Fruit fly (Drosophila melanogaster) whole organism, embryonic: Measurements from ENCODE around the gene Ddc.

Experiments used
- Abd-B ChIP-seq: fragments of 200-800 bp; sonication (Bioruptor generic); optimal IDR thresholded peaks from 2 replicates; lab custom pipeline; 2018; ENCODE audit warnings: missing biosample characterization, mild to moderate bottlenecking, missing genetic modification characterization, moderate library complexity
- Antp ChIP-seq: fragments of 200-800 bp; sonication (Bioruptor generic); optimal IDR thresholded peaks from 3 replicates; lab custom pipeline; 2016; ENCODE audit warnings: missing biosample characterization, missing genetic modification characterization
- Atf-2 ChIP-seq: fragments of 200-800 bp; sonication (Bioruptor generic); optimal IDR thresholded peaks from 2 replicates; lab custom pipeline; 2016; ENCODE audit warnings: missing biosample characterization, missing genetic modification characterization
- Atf6 ChIP-seq: fragments of 200-800 bp; sonication (Bioruptor generic); IDR thresholded peaks from 2 replicates; pipeline ENCODE4 v1.3.6; 2022; ENCODE audit warnings: missing biosample characterization, missing genetic modification characterization
- BEAF-32 ChIP-seq: fragments of 200-800 bp; sonication (Bioruptor generic); optimal IDR thresholded peaks from 3 replicates; lab custom pipeline; 2017; ENCODE audit warnings: missing biosample characterization, missing genetic modification characterization, mild to moderate bottlenecking, moderate library complexity, missing genetic modification reagents
- CG10321 ChIP-seq: fragments of 200-800 bp; sonication (Bioruptor generic); IDR thresholded peaks from 2 replicates; pipeline ENCODE4 v1.3.6; 2022; ENCODE audit warnings: missing biosample characterization, missing genetic modification characterization
- CG10366 ChIP-seq: fragments of 200-800 bp; sonication (Bioruptor generic); IDR thresholded peaks from 2 replicates; pipeline ENCODE4 v1.3.6; 2022; ENCODE audit warnings: missing biosample characterization, missing genetic modification characterization
- CG12236 ChIP-seq: fragments of 200-800 bp; sonication (Bioruptor generic); optimal IDR thresholded peaks from 2 replicates; lab custom pipeline; 2016; ENCODE audit warnings: missing biosample characterization, missing genetic modification characterization
- CG14014 ChIP-seq: fragments of 200-800 bp; sonication (Bioruptor generic); IDR thresholded peaks from 2 replicates; pipeline ENCODE4 v1.3.6; 2022; ENCODE audit warnings: missing biosample characterization, missing genetic modification characterization
- CG14710 ChIP-seq: fragments of 200-800 bp; sonication (Bioruptor generic); optimal IDR thresholded peaks from 3 replicates; lab custom pipeline; 2019; ENCODE audit warnings: missing biosample characterization, mild to moderate bottlenecking, missing genetic modification characterization, moderate library complexity
- CG16815 ChIP-seq: fragments of 200-800 bp; sonication (Bioruptor generic); optimal IDR thresholded peaks from 3 replicates; lab custom pipeline; 2017; ENCODE audit warnings: missing biosample characterization, mild to moderate bottlenecking, missing genetic modification characterization
- CG17328 ChIP-seq: fragments of 200-800 bp; sonication (Bioruptor generic); IDR thresholded peaks from 2 replicates; pipeline ENCODE4 v1.3.6; 2022; ENCODE audit warnings: missing biosample characterization, missing genetic modification characterization
- CG17802 ChIP-seq: fragments of 200-800 bp; sonication (Bioruptor generic); optimal IDR thresholded peaks from 2 replicates; lab custom pipeline; 2018; ENCODE audit warnings: missing biosample characterization, mild to moderate bottlenecking, missing genetic modification characterization, moderate library complexity
- CG18619 ChIP-seq: fragments of 200-800 bp; sonication (Bioruptor generic); optimal IDR thresholded peaks from 3 replicates; lab custom pipeline; 2017; ENCODE audit warnings: missing biosample characterization, mild to moderate bottlenecking, missing genetic modification characterization
- CG31365 ChIP-seq: fragments of 200-800 bp; sonication (Bioruptor generic); optimal IDR thresholded peaks from 2 replicates; lab custom pipeline; 2018; ENCODE audit warnings: missing biosample characterization, mild to moderate bottlenecking, missing genetic modification characterization
- CG3163 ChIP-seq: fragments of 200-800 bp; sonication (Bioruptor generic); optimal IDR thresholded peaks from 3 replicates; lab custom pipeline; 2016; ENCODE audit warnings: missing biosample characterization, missing genetic modification characterization
- CG33557 ChIP-seq: fragments of 200-800 bp; sonication (Bioruptor generic); optimal IDR thresholded peaks from 2 replicates; lab custom pipeline; 2019; ENCODE audit warnings: missing biosample characterization, mild to moderate bottlenecking, missing genetic modification characterization, moderate library complexity
- CG3847 ChIP-seq: fragments of 200-800 bp; sonication (Bioruptor generic); IDR thresholded peaks from 2 replicates; pipeline ENCODE4 v1.3.6; 2022; ENCODE audit warnings: missing biosample characterization, missing genetic modification characterization
- CG5953 ChIP-seq: fragments of 200-800 bp; sonication (Bioruptor generic); IDR thresholded peaks from 2 replicates; pipeline ENCODE4 v1.3.6; 2022; ENCODE audit warnings: missing biosample characterization, missing genetic modification characterization
- CG6654 ChIP-seq: fragments of 200-800 bp; sonication (Bioruptor generic); optimal IDR thresholded peaks from 2 replicates; lab custom pipeline; 2017; ENCODE audit warnings: missing biosample characterization, mild to moderate bottlenecking, missing genetic modification characterization
- CG7963 ChIP-seq: fragments of 200-800 bp; sonication (Bioruptor generic); IDR thresholded peaks from 3 replicates; pipeline ENCODE4 v1.3.6; 2022; ENCODE audit warnings: missing biosample characterization, missing genetic modification characterization; ENCODE audit not compliant: partially characterized antibody
- CG8478 ChIP-seq: fragments of >200 bp; optimal IDR thresholded peaks from 2 replicates; lab custom pipeline; 2018
- CG9817 ChIP-seq: fragments of 200-800 bp; sonication (Bioruptor generic); optimal IDR thresholded peaks from 2 replicates; lab custom pipeline; 2018; ENCODE audit warnings: missing biosample characterization, mild to moderate bottlenecking, missing genetic modification characterization, moderate library complexity
- CrebB ChIP-seq: fragments of 200-800 bp; sonication (Bioruptor generic); optimal IDR thresholded peaks from 3 replicates; lab custom pipeline; 2018; ENCODE audit warnings: missing biosample characterization, mild to moderate bottlenecking, missing genetic modification characterization
- D19B ChIP-seq: fragments of 200-800 bp; sonication (Bioruptor generic); optimal IDR thresholded peaks from 2 replicates; lab custom pipeline; 2017; ENCODE audit warnings: missing biosample characterization, mild to moderate bottlenecking, missing genetic modification characterization
- Dref ChIP-seq: fragments of 200-800 bp; sonication (Bioruptor generic); IDR thresholded peaks from 2 replicates; pipeline ENCODE4 v1.3.6; 2022; ENCODE audit warnings: missing biosample characterization, missing genetic modification characterization
- Ets97D ChIP-seq: fragments of 200-800 bp; sonication (Bioruptor generic); optimal IDR thresholded peaks from 3 replicates; lab custom pipeline; 2016; ENCODE audit warnings: missing biosample characterization, missing genetic modification characterization
- Nf-YC ChIP-seq: fragments of 200-800 bp; optimal IDR thresholded peaks from 3 replicates; lab custom pipeline; 2019; ENCODE audit warnings: missing biosample characterization, mild to moderate bottlenecking, missing genetic modification characterization, moderate library complexity
- Poxn ChIP-seq: fragments of 200-800 bp; sonication (Bioruptor generic); IDR thresholded peaks from 2 replicates; pipeline ENCODE4 v1.3.6; 2022; ENCODE audit warnings: missing biosample characterization, missing genetic modification characterization
- Six4 ChIP-seq: fragments of 200-800 bp; sonication (Bioruptor generic); optimal IDR thresholded peaks from 2 replicates; lab custom pipeline; 2016; ENCODE audit warnings: missing biosample characterization, missing genetic modification characterization
- Sox102F ChIP-seq: fragments of 200-800 bp; sonication (Bioruptor generic); optimal IDR thresholded peaks from 2 replicates; lab custom pipeline; 2018; ENCODE audit warnings: missing biosample characterization, mild to moderate bottlenecking, missing genetic modification characterization, moderate library complexity
- Sry-δ ChIP-seq: fragments of 200-800 bp; sonication (Bioruptor generic); optimal IDR thresholded peaks from 2 replicates; lab custom pipeline; 2016; ENCODE audit warnings: missing biosample characterization, missing genetic modification characterization
- Ssrp ChIP-seq: fragments of 200-800 bp; sonication (Bioruptor generic); optimal IDR thresholded peaks from 2 replicates; lab custom pipeline; 2018; ENCODE audit warnings: missing biosample characterization, mild to moderate bottlenecking, missing genetic modification characterization, moderate library complexity
- Trl ChIP-seq, 3 experiments: fragments of >200 bp in 2 of 3; fragments of 200-800 bp in 1 of 3; sonication (Bioruptor generic) in 1 of 3; optimal IDR thresholded peaks; 2 replicates in 1 of 3; 3 replicates in 2 of 3; lab custom pipeline; 2016 to 2017; ENCODE audit warnings: missing biosample characterization in 1 of 3, missing genetic modification characterization in 1 of 3
- Usf ChIP-seq: fragments of 200-800 bp; sonication (Bioruptor generic); optimal IDR thresholded peaks from 2 replicates; lab custom pipeline; 2017; ENCODE audit warnings: missing genotype, missing biosample characterization, missing genetic modification characterization
- bsh ChIP-seq, 2 experiments: fragments of 200-800 bp; sonication (Bioruptor generic); optimal IDR thresholded peaks; 2 replicates each; lab custom pipeline; 2017 to 2018; ENCODE audit warnings: mild to moderate bottlenecking in 2 of 2, missing biosample characterization in 2 of 2, missing genetic modification characterization in 2 of 2, moderate library complexity in 1 of 2
- chif ChIP-seq, 2 experiments: fragments of 200-800 bp; sonication (Bioruptor generic); optimal IDR thresholded peaks; 3 replicates each; lab custom pipeline; 2016; ENCODE audit warnings: missing biosample characterization in 2 of 2, missing genetic modification characterization in 2 of 2
- crp ChIP-seq, 2 experiments: fragments of 200-800 bp; sonication (Bioruptor generic); optimal IDR thresholded peaks; 2 replicates in 1 of 2; 3 replicates in 1 of 2; lab custom pipeline; 2017; ENCODE audit warnings: missing biosample characterization in 2 of 2, missing genetic modification characterization in 2 of 2, mild to moderate bottlenecking in 1 of 2, moderate library complexity in 1 of 2
- fru ChIP-seq: fragments of >200 bp; optimal IDR thresholded peaks from 2 replicates; lab custom pipeline; 2017
- her ChIP-seq: fragments of 200-800 bp; sonication (Bioruptor generic); optimal IDR thresholded peaks from 2 replicates; lab custom pipeline; 2016; ENCODE audit warnings: missing biosample characterization, missing genetic modification characterization
- nerfin-2 ChIP-seq: fragments of 200-800 bp; sonication (Bioruptor generic); IDR thresholded peaks from 2 replicates; pipeline ENCODE4 v1.3.6; 2022; ENCODE audit warnings: missing biosample characterization, missing genetic modification characterization; ENCODE audit not compliant: partially characterized antibody
- nom ChIP-seq: fragments of 200-800 bp; sonication (Bioruptor generic); optimal IDR thresholded peaks from 2 replicates; lab custom pipeline; 2017; ENCODE audit warnings: missing biosample characterization, missing genetic modification characterization, mild to moderate bottlenecking, moderate library complexity, missing genetic modification reagents
- pb ChIP-seq: fragments of 200-800 bp; sonication (Bioruptor generic); optimal IDR thresholded peaks from 3 replicates; lab custom pipeline; 2016; ENCODE audit warnings: missing biosample characterization, missing genetic modification characterization
- pfk ChIP-seq: fragments of 200-800 bp; sonication (Bioruptor generic); optimal IDR thresholded peaks from 2 replicates; lab custom pipeline; 2018; ENCODE audit warnings: missing biosample characterization, mild to moderate bottlenecking, missing genetic modification characterization, moderate library complexity
- prd ChIP-seq, 3 experiments: fragments of >200 bp in 2 of 3; fragments of 200-800 bp in 1 of 3; sonication (Bioruptor generic) in 1 of 3; optimal IDR thresholded peaks in 2 of 3; IDR thresholded peaks in 1 of 3; 2 replicates in 2 of 3; 3 replicates in 1 of 3; pipeline versions ENCODE4 v1.3.6 to Lab custom; 2017 to 2022; ENCODE audit warnings: missing biosample characterization in 1 of 3, missing genetic modification characterization in 1 of 3
- psq ChIP-seq: fragments of 200-800 bp; sonication (Bioruptor generic); optimal IDR thresholded peaks from 2 replicates; lab custom pipeline; 2017; ENCODE audit warnings: missing biosample characterization, missing genetic modification characterization
- seq ChIP-seq: fragments of 200-800 bp; sonication (Bioruptor generic); IDR thresholded peaks from 2 replicates; pipeline ENCODE4 v1.3.6; 2022; ENCODE audit warnings: missing biosample characterization, missing genetic modification characterization
- stc ChIP-seq: fragments of 200-800 bp; sonication (Bioruptor generic); IDR thresholded peaks from 2 replicates; pipeline ENCODE4 v1.3.6; 2022; ENCODE audit warnings: missing biosample characterization, missing genetic modification characterization
- vvl ChIP-seq: fragments of 200-800 bp; sonication (Bioruptor generic); IDR thresholded peaks from 2 replicates; pipeline ENCODE4 v1.3.6; 2022; ENCODE audit warnings: missing biosample characterization, missing genetic modification characterization

Ddc gene

dm6 chr2L:19163143-19163974 lies 43.3 kb upstream of the Ddc start (continued):
- TF ChIP-seq Usf (GFP tag; lab: Kevin White, UChicago), result no peak
- no peak for TF ChIP-seq CG10321 (GFP tag; lab: Robert Waterston, UW)
- TF ChIP-seq prd (optimal IDR thresholded peaks at IDR 0.05; lab: Kevin White, UChicago), result no peak
- TF ChIP-seq prd (GFP tag; IDR thresholded peaks at IDR 0.05; lab: Robert Waterston, UW), result no peak; the same call in 2 of the 3 replicates
- TF ChIP-seq Sox102F (GFP tag; lab: Kevin White, UChicago), result no peak
- 0 out of 2 replicates have a peak, but pooled peaks have one; percentile 6 for TF ChIP-seq vvl (GFP tag; lab: Robert Waterston, UW)
- no peak for TF ChIP-seq CG16815 (GFP tag; lab: Kevin White, UChicago)
- TF ChIP-seq CG9817 (tag; lab: Kevin White, UChicago), result no peak
- no peak for TF ChIP-seq Dref (GFP tag; lab: Robert Waterston, UW)
- TF ChIP-seq seq, result 0 out of 2 replicates have a peak, but pooled peaks have one; percentile 18
- TF ChIP-seq CG5953 (GFP tag; lab: Robert Waterston, UW), result no peak
- no peak for TF ChIP-seq Antp (GFP tag; lab: Kevin White, UChicago)
- TF ChIP-seq chif (GFP tag; optimal IDR thresholded peaks at IDR 0.05; lab: Kevin White, UChicago), result no peak
- TF ChIP-seq CG14710 (tag; lab: Kevin White, UChicago), result no peak
- no peak for TF ChIP-seq psq (GFP tag; lab: Kevin White, UChicago)
- no peak for TF ChIP-seq her (GFP tag; lab: Kevin White, UChicago)
- TF ChIP-seq Poxn, result no peak
- no peak for TF ChIP-seq CG33557 (GFP tag; lab: Kevin White, UChicago)
- no peak for TF ChIP-seq nom (GFP tag; lab: Kevin White, UChicago)
- TF ChIP-seq CG10366, result no peak
- no peak for TF ChIP-seq pb (GFP tag; lab: Kevin White, UChicago)
- TF ChIP-seq pfk, result peak; percentile 90
- no peak for TF ChIP-seq CG7963 (GFP tag; lab: Robert Waterston, UW)
- TF ChIP-seq CG14014, result no peak
- no peak for TF ChIP-seq nerfin-2
- no peak for TF ChIP-seq Six4 (GFP tag; lab: Kevin White, UChicago)
- no peak for TF ChIP-seq BEAF-32
- TF ChIP-seq D19B, result no peak
- no peak for TF ChIP-seq Trl (optimal IDR thresholded peaks at IDR 0.05; lab: Kevin White, UChicago)
- TF ChIP-seq Trl (GFP tag; optimal IDR thresholded peaks at IDR 0.05; lab: Kevin White, UChicago), result no peak
- TF ChIP-seq Atf6 (GFP tag; lab: Robert Waterston, UW), result no peak
- no peak for TF ChIP-seq Abd-B
- TF ChIP-seq CG6654 (GFP tag; lab: Kevin White, UChicago), result no peak
- TF ChIP-seq CG3847 (GFP tag; lab: Robert Waterston, UW), result no peak
- TF ChIP-seq Sry-δ, result no peak
- no peak for TF ChIP-seq CG17802 (tag; lab: Kevin White, UChicago)
- no peak for TF ChIP-seq bsh (GFP tag; optimal IDR thresholded peaks at IDR 0.05; lab: Kevin White, UChicago)
- no peak for TF ChIP-seq CG3163 (GFP tag; lab: Kevin White, UChicago)
- no peak for TF ChIP-seq CrebB
- TF ChIP-seq CG17328 (GFP tag; lab: Robert Waterston, UW), result no peak
- no peak for TF ChIP-seq Atf-2 (GFP tag; lab: Kevin White, UChicago)
- TF ChIP-seq Ssrp (tag; lab: Kevin White, UChicago), result no peak
- TF ChIP-seq stc (GFP tag; lab: Robert Waterston, UW), result no peak
- no peak for TF ChIP-seq crp (GFP tag; optimal IDR thresholded peaks at IDR 0.05; lab: Kevin White, UChicago)
- TF ChIP-seq CG18619 (GFP tag; lab: Kevin White, UChicago), result no peak
- TF ChIP-seq fru (lab: Kevin White, UChicago), result no peak
- no peak for TF ChIP-seq CG12236
- no peak for TF ChIP-seq CG31365
- TF ChIP-seq Nf-YC, result no peak
- no peak for TF ChIP-seq Ets97D
- TF ChIP-seq CG8478 (lab: Kevin White, UChicago), result no peak
